Fruit fly (Drosophila melanogaster) whole organism, embryonic: ENCODE results near the gene CG8671.

Experiments used
- Blimp-1 ChIP-seq: fragments of 200-800 bp; sonication (Bioruptor generic); optimal IDR thresholded peaks from 3 replicates; lab custom pipeline; 2018; ENCODE audit warnings: missing biosample characterization, missing genetic modification characterization, mild to moderate bottlenecking, moderate library complexity, missing genetic modification reagents
- CG10147 ChIP-seq: fragments of 200-800 bp; sonication (Bioruptor generic); optimal IDR thresholded peaks from 2 replicates; lab custom pipeline; 2019; ENCODE audit warnings: missing biosample characterization, mild to moderate bottlenecking, missing genetic modification characterization, moderate library complexity
- CG10431 ChIP-seq: fragments of 200-800 bp; sonication (Bioruptor generic); optimal IDR thresholded peaks from 3 replicates; lab custom pipeline; 2018; ENCODE audit warnings: missing biosample characterization, mild to moderate bottlenecking, missing genetic modification characterization
- CG10979 ChIP-seq: fragments of 200-800 bp; sonication (Bioruptor generic); optimal IDR thresholded peaks from 2 replicates; lab custom pipeline; 2018; ENCODE audit warnings: missing biosample characterization, mild to moderate bottlenecking, missing genetic modification characterization, moderate library complexity
- CG11247 ChIP-seq: fragments of 200-800 bp; sonication (Bioruptor generic); IDR thresholded peaks from 2 replicates; pipeline ENCODE4 v1.3.6; 2022; ENCODE audit warnings: missing biosample characterization, missing genetic modification characterization
- CG12769 ChIP-seq: fragments of 200-800 bp; sonication (Bioruptor generic); optimal IDR thresholded peaks from 2 replicates; lab custom pipeline; 2019; ENCODE audit warnings: missing biosample characterization, mild to moderate bottlenecking, missing genetic modification characterization, moderate library complexity
- CG13424 ChIP-seq: fragments of 200-800 bp; sonication (Bioruptor generic); optimal IDR thresholded peaks from 2 replicates; lab custom pipeline; 2019; ENCODE audit warnings: missing biosample characterization, mild to moderate bottlenecking, missing genetic modification characterization, moderate library complexity
- CG14710 ChIP-seq: fragments of 200-800 bp; sonication (Bioruptor generic); optimal IDR thresholded peaks from 3 replicates; lab custom pipeline; 2019; ENCODE audit warnings: missing biosample characterization, mild to moderate bottlenecking, missing genetic modification characterization, moderate library complexity
- CG15479 ChIP-seq: fragments of 200-800 bp; sonication (Bioruptor generic); optimal IDR thresholded peaks from 3 replicates; lab custom pipeline; 2019; ENCODE audit warnings: missing biosample characterization, mild to moderate bottlenecking, missing genetic modification characterization, moderate library complexity
- CG17829 ChIP-seq: fragments of 200-800 bp; optimal IDR thresholded peaks from 2 replicates; lab custom pipeline; 2019; ENCODE audit warnings: missing biosample characterization, mild to moderate bottlenecking, missing genetic modification characterization, moderate library complexity
- CG18599 ChIP-seq: fragments of 200-800 bp; sonication (Bioruptor generic); optimal IDR thresholded peaks from 3 replicates; lab custom pipeline; 2017; ENCODE audit warnings: missing biosample characterization, missing genetic modification characterization, mild to moderate bottlenecking, moderate library complexity, missing genetic modification reagents
- CG2199 ChIP-seq: fragments of 200-800 bp; sonication (Bioruptor generic); IDR thresholded peaks from 3 replicates; pipeline ENCODE4 v1.3.6; 2022; ENCODE audit warnings: missing biosample characterization, missing genetic modification characterization
- CG2889 ChIP-seq: fragments of 200-800 bp; sonication (Bioruptor generic); IDR thresholded peaks from 3 replicates; pipeline ENCODE4 v1.3.6; 2022; ENCODE audit warnings: missing biosample characterization, missing genetic modification characterization
- CG3163 ChIP-seq: fragments of 200-800 bp; sonication (Bioruptor generic); optimal IDR thresholded peaks from 3 replicates; lab custom pipeline; 2016; ENCODE audit warnings: missing biosample characterization, missing genetic modification characterization
- CG4360 ChIP-seq: fragments of 200-800 bp; sonication (Bioruptor generic); IDR thresholded peaks from 2 replicates; pipeline ENCODE4 v1.3.6; 2022; ENCODE audit warnings: missing biosample characterization, missing genetic modification characterization
- CG4730 ChIP-seq: fragments of 200-800 bp; sonication (Bioruptor generic); IDR thresholded peaks from 2 replicates; pipeline ENCODE4 v1.3.6; 2022; ENCODE audit warnings: missing biosample characterization, missing genetic modification characterization
- CG7963 ChIP-seq: fragments of 200-800 bp; sonication (Bioruptor generic); IDR thresholded peaks from 3 replicates; pipeline ENCODE4 v1.3.6; 2022; ENCODE audit warnings: missing biosample characterization, missing genetic modification characterization; ENCODE audit not compliant: partially characterized antibody
- CG9437 ChIP-seq: fragments of 200-800 bp; sonication (Bioruptor generic); optimal IDR thresholded peaks from 2 replicates; lab custom pipeline; 2018; ENCODE audit warnings: missing biosample characterization, mild to moderate bottlenecking, missing genetic modification characterization
- Camta ChIP-seq: fragments of 200-800 bp; sonication (Bioruptor generic); optimal IDR thresholded peaks from 2 replicates; lab custom pipeline; 2016; ENCODE audit warnings: missing biosample characterization, missing genetic modification characterization
- Dad ChIP-seq: fragments of 200-800 bp; sonication (Bioruptor generic); optimal IDR thresholded peaks from 3 replicates; lab custom pipeline; 2016; ENCODE audit warnings: missing biosample characterization, missing genetic modification characterization
- Dll ChIP-seq: fragments of 200-800 bp; sonication (Bioruptor generic); IDR thresholded peaks from 4 replicates; pipeline ENCODE4 v1.3.6; 2022; ENCODE audit warnings: missing biosample characterization, missing genetic modification characterization; ENCODE audit not compliant: partially characterized antibody
- Doc2 ChIP-seq: fragments of 200-800 bp; sonication (Bioruptor generic); IDR thresholded peaks from 2 replicates; pipeline ENCODE4 v1.3.6; 2022; ENCODE audit warnings: missing biosample characterization, missing genetic modification characterization
- E2f1 ChIP-seq: fragments of 200-800 bp; sonication (Bioruptor generic); IDR thresholded peaks from 2 replicates; pipeline ENCODE4 v1.3.6; 2022; ENCODE audit warnings: missing biosample characterization, missing genetic modification characterization
- H2.0 ChIP-seq: fragments of 200-800 bp; sonication (Bioruptor generic); IDR thresholded peaks from 2 replicates; pipeline ENCODE4 v1.3.6; 2022; ENCODE audit warnings: missing biosample characterization, missing genetic modification characterization
- Hmx ChIP-seq: fragments of 200-800 bp; sonication (Bioruptor generic); optimal IDR thresholded peaks from 2 replicates; lab custom pipeline; 2016; ENCODE audit warnings: missing biosample characterization, missing genetic modification characterization
- Lim3 ChIP-seq: fragments of 200-800 bp; sonication (Bioruptor generic); IDR thresholded peaks from 2 replicates; pipeline ENCODE4 v1.3.6; 2022; ENCODE audit warnings: missing biosample characterization, missing genetic modification characterization
- MESR4 ChIP-seq: fragments of 200-800 bp; sonication (Bioruptor generic); optimal IDR thresholded peaks from 2 replicates; lab custom pipeline; 2018; ENCODE audit warnings: missing biosample characterization, mild to moderate bottlenecking, missing genetic modification characterization, moderate library complexity
- NK7.1 ChIP-seq: fragments of 200-800 bp; sonication (Bioruptor generic); optimal IDR thresholded peaks from 3 replicates; lab custom pipeline; 2016; ENCODE audit warnings: missing biosample characterization, missing genetic modification characterization
- Pdp1 ChIP-seq, 2 experiments: fragments of 200-800 bp; sonication (Bioruptor generic); optimal IDR thresholded peaks; 3 replicates each; lab custom pipeline; 2016; ENCODE audit warnings: missing biosample characterization in 2 of 2, missing genetic modification characterization in 2 of 2, mild to moderate bottlenecking in 1 of 2, moderate library complexity in 1 of 2
- Sin3A ChIP-seq: fragments of >200 bp; optimal IDR thresholded peaks from 2 replicates; lab custom pipeline; 2018
- Sox100B ChIP-seq: fragments of 200-800 bp; sonication (Bioruptor generic); optimal IDR thresholded peaks from 3 replicates; lab custom pipeline; 2018; ENCODE audit warnings: missing biosample characterization, mild to moderate bottlenecking, missing genetic modification characterization
- ac ChIP-seq: fragments of 200-800 bp; sonication (Bioruptor generic); optimal IDR thresholded peaks from 3 replicates; lab custom pipeline; 2017; ENCODE audit warnings: missing biosample characterization, mild to moderate bottlenecking, missing genetic modification characterization
- amos ChIP-seq: fragments of 200-800 bp; sonication (Bioruptor generic); IDR thresholded peaks from 2 replicates; pipeline ENCODE4 v1.3.6; 2022; ENCODE audit warnings: missing biosample characterization, missing genetic modification characterization; ENCODE audit not compliant: partially characterized antibody
- ap ChIP-seq: fragments of 200-800 bp; sonication (Bioruptor generic); IDR thresholded peaks from 2 replicates; pipeline ENCODE4 v1.3.6; 2022; ENCODE audit warnings: missing biosample characterization, missing genetic modification characterization
- ara ChIP-seq: fragments of 200-800 bp; sonication (Bioruptor generic); IDR thresholded peaks from 2 replicates; pipeline ENCODE4 v1.3.6; 2022; ENCODE audit warnings: missing biosample characterization, missing genetic modification characterization
- chinmo ChIP-seq: fragments of 200-800 bp; sonication (Bioruptor generic); IDR thresholded peaks from 4 replicates; pipeline ENCODE4 v1.3.6; 2022; ENCODE audit warnings: missing biosample characterization, missing genetic modification characterization; ENCODE audit not compliant: partially characterized antibody
- dmrt11E ChIP-seq: fragments of 200-800 bp; sonication (Bioruptor generic); optimal IDR thresholded peaks from 3 replicates; lab custom pipeline; 2018; ENCODE audit warnings: missing biosample characterization, mild to moderate bottlenecking, missing genetic modification characterization, moderate library complexity
- fru ChIP-seq: fragments of >200 bp; optimal IDR thresholded peaks from 2 replicates; lab custom pipeline; 2017
- gsb-n ChIP-seq: fragments of 200-800 bp; sonication (Bioruptor generic); optimal IDR thresholded peaks from 3 replicates; lab custom pipeline; 2018; ENCODE audit warnings: missing biosample characterization, mild to moderate bottlenecking, missing genetic modification characterization
- pb ChIP-seq: fragments of 200-800 bp; sonication (Bioruptor generic); optimal IDR thresholded peaks from 3 replicates; lab custom pipeline; 2016; ENCODE audit warnings: missing biosample characterization, missing genetic modification characterization
- peb ChIP-seq: fragments of 200-800 bp; sonication (Bioruptor generic); IDR thresholded peaks from 2 replicates; pipeline ENCODE4 v1.3.6; 2022; ENCODE audit warnings: missing biosample characterization, missing genetic modification characterization
- pros ChIP-seq: fragments of 200-800 bp; sonication (Bioruptor generic); optimal IDR thresholded peaks from 3 replicates; lab custom pipeline; 2019; ENCODE audit warnings: missing biosample characterization, mild to moderate bottlenecking, missing genetic modification characterization, moderate library complexity
- ranshi ChIP-seq: fragments of 200-800 bp; sonication (Bioruptor generic); IDR thresholded peaks from 2 replicates; pipeline ENCODE4 v1.3.6; 2022; ENCODE audit warnings: missing biosample characterization, missing genetic modification characterization
- repo ChIP-seq: fragments of 200-800 bp; sonication (Bioruptor generic); optimal IDR thresholded peaks from 2 replicates; lab custom pipeline; 2016; ENCODE audit warnings: missing biosample characterization, missing genetic modification characterization
- schlank ChIP-seq: fragments of 200-800 bp; sonication (Bioruptor generic); optimal IDR thresholded peaks from 2 replicates; lab custom pipeline; 2018; ENCODE audit warnings: missing biosample characterization, mild to moderate bottlenecking, missing genetic modification characterization
- sens ChIP-seq: fragments of 200-800 bp; sonication (Bioruptor generic); peaks from one replicate; lab custom pipeline; 2016; ENCODE audit warnings: missing biosample characterization, missing genetic modification characterization
- stc ChIP-seq: fragments of 200-800 bp; sonication (Bioruptor generic); IDR thresholded peaks from 2 replicates; pipeline ENCODE4 v1.3.6; 2022; ENCODE audit warnings: missing biosample characterization, missing genetic modification characterization
- tna ChIP-seq: fragments of 200-800 bp; sonication (Bioruptor generic); IDR thresholded peaks from 2 replicates; pipeline ENCODE4 v1.3.6; 2022; ENCODE audit warnings: missing biosample characterization, missing genetic modification characterization; ENCODE audit not compliant: partially characterized antibody
- vfl ChIP-seq: fragments of 200-800 bp; sonication (Bioruptor generic); optimal IDR thresholded peaks from 2 replicates; lab custom pipeline; 2016; ENCODE audit warnings: missing biosample characterization, missing genetic modification characterization
- zen ChIP-seq: fragments of 200-800 bp; sonication (Bioruptor generic); optimal IDR thresholded peaks from 3 replicates; lab custom pipeline; 2018; ENCODE audit warnings: missing biosample characterization, mild to moderate bottlenecking, missing genetic modification characterization, moderate library complexity

Gene CG8671

dm6 chr2L:21214961-21215362, 47.8 kb upstream of the CG8671 start (continued):
- TF ChIP-seq stc (peak; percentile 50; the same call in 1 of the 2 replicates), Blimp-1 (GFP tag; lab: Kevin White, UChicago) (no peak), CG9437 (GFP tag; lab: Kevin White, UChicago) (no peak), CG3163 (GFP tag; lab: Kevin White, UChicago) (peak; percentile 9), CG15479 (peak; percentile 21), pros (GFP tag; lab: Kevin White, UChicago) (peak; percentile 87), Camta (GFP tag; lab: Kevin White, UChicago) (peak; percentile 34), gsb-n (tag; lab: Kevin White, UChicago) (peak; percentile 12), chinmo (GFP tag; lab: Robert Waterston, UW) (0 out of 4 replicates have a peak, but pooled peaks have one; percentile 63), ac (GFP tag; lab: Kevin White, UChicago) (peak; percentile 0), amos (peak; percentile 53; the same call in 1 of the 2 replicates), CG14710 (tag; lab: Kevin White, UChicago) (peak; percentile 21), CG12769 (tag; lab: Kevin White, UChicago) (peak; percentile 52), CG4360 (GFP tag; lab: Robert Waterston, UW) (no peak), pb (GFP tag; lab: Kevin White, UChicago) (peak; percentile 3), CG2199 (GFP tag; lab: Robert Waterston, UW) (peak; percentile 96), CG13424 (tag; lab: Kevin White, UChicago) (no peak), MESR4 (GFP tag; lab: Kevin White, UChicago) (no peak), CG11247 (GFP tag; lab: Robert Waterston, UW) (peak; percentile 49; the same call in 1 of the 2 replicates), E2f1 (GFP tag; lab: Robert Waterston, UW) (0 out of 2 replicates have a peak, but pooled peaks have one; percentile 26), Sin3A (no peak), CG10431 (GFP tag; lab: Kevin White, UChicago) (peak; percentile 22), CG10979 (tag; lab: Kevin White, UChicago) (peak; percentile 5), sens (GFP tag; lab: Kevin White, UChicago) (peak; percentile 75), ara (peak; percentile 69; the same call in 1 of the 2 replicates), Sox100B (no peak), CG18599 (GFP tag; lab: Kevin White, UChicago) (peak; percentile 47), Pdp1 (GFP tag; optimal IDR thresholded peaks at IDR 0.05; lab: Kevin White, UChicago) (peak in 1 of 2 experiments; percentile 40), Dll (GFP tag; lab: Robert Waterston, UW) (no peak), Lim3 (no peak), Dad (GFP tag; lab: Kevin White, UChicago) (no peak), CG4730 (GFP tag; lab: Robert Waterston, UW) (no peak), Doc2 (GFP tag; lab: Robert Waterston, UW) (no peak), tna (GFP tag; lab: Robert Waterston, UW) (0 out of 2 replicates have a peak, but pooled peaks have one; percentile 45), H2.0 (GFP tag; lab: Robert Waterston, UW) (no peak), Hmx (GFP tag; lab: Kevin White, UChicago) (no peak), vfl (GFP tag; lab: Kevin White, UChicago) (peak; percentile 3), dmrt11E (tag; lab: Kevin White, UChicago) (peak; percentile 19), ap (no peak), peb (0 out of 2 replicates have a peak, but pooled peaks have one; percentile 7), CG2889 (GFP tag; lab: Robert Waterston, UW) (0 out of 3 replicates have a peak, but pooled peaks have one; percentile 36), ranshi (GFP tag; lab: Robert Waterston, UW) (no peak), CG17829 (tag; lab: Kevin White, UChicago) (peak; percentile 40), fru (lab: Kevin White, UChicago) (no peak), repo (GFP tag; lab: Kevin White, UChicago) (peak; percentile 46), CG7963 (peak; percentile 49; the same call in 1 of the 3 replicates), NK7.1 (GFP tag; lab: Kevin White, UChicago) (no peak), zen (peak; percentile 62), CG10147 (GFP tag; lab: Kevin White, UChicago) (no peak), schlank (tag; lab: Kevin White, UChicago) (no peak)
